Worm (Caenorhabditis elegans): Measurements from ENCODE around the gene Y54G2A.11.

DNA sequence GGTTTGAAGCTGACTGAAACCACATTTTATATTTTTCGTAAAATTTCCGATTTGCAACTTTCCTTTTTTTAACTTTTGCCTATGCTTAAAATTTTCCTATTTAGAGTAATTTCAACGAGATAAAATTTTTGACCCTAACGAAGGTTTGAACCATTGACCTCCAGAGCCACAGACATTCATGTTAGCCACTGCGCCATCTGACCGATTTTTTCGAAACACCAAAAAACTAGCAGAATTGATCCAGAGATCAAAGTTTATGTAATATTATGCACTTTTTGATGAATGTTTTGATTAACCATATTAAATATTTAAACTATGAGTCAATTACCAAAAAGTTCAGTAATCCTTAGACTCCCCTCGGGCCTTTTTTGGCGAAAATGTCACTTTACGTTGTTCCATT lies 13.5 kb downstream of the Y54G2A.11 start:
- TF ChIP-seq ceh-20 (GFP tag; IDR thresholded peaks at IDR 0.05) (no peak), lin-39 (tag; optimal IDR thresholded peaks at IDR 0.05) (no peak), pha-4 (GFP tag; IDR thresholded peaks at IDR 0.05) (no peak), pha-4 (tag; optimal IDR thresholded peaks at IDR 0.05) (no peak), ztf-11 (tag; optimal IDR thresholded peaks at IDR 0.05) (no peak), nhr-237 (tag; optimal IDR thresholded peaks at IDR 0.05) (no peak), cey-2 (tag; optimal IDR thresholded peaks at IDR 0.05; ENCODE audit: borderline replicate concordance, insufficient read depth) (no peak), skn-1 (tag; optimal IDR thresholded peaks at IDR 0.05) (no peak), mdl-1 (tag; optimal IDR thresholded peaks at IDR 0.05) (no peak), pqm-1 (tag; optimal IDR thresholded peaks at IDR 0.05) (no peak), nhr-25 (tag; optimal IDR thresholded peaks at IDR 0.05; ENCODE audit: borderline replicate concordance, insufficient read depth) (no peak), ceh-44 (GFP tag; IDR thresholded peaks at IDR 0.05) (no peak), nhr-77 (tag; optimal IDR thresholded peaks at IDR 0.05) (no peak)
